Worm (Caenorhabditis elegans) whole organism, L1 larva: Measurements from ENCODE around the gene R08E3.3.

Experiments
- F16B12.6 ChIP-seq: fragments of 150-350 bp; optimal IDR thresholded peaks from 2 replicates; lab custom pipeline; 2014; ENCODE audit warnings: missing biosample characterization, missing genetic modification characterization
- Y116A8C.19 ChIP-seq: sonication (generic microtip); optimal IDR thresholded peaks from 2 replicates; lab custom pipeline; 2016; ENCODE audit warnings: missing compliant biosample characterization, missing genetic modification characterization, borderline replicate concordance
- alr-1 ChIP-seq: fragments of 200-800 bp; sonication (Bioruptor generic); optimal IDR thresholded peaks from 2 replicates; lab custom pipeline; 2018; ENCODE audit warnings: borderline replicate concordance, mild to moderate bottlenecking, missing genetic modification characterization, missing compliant biosample characterization
- aly-2 ChIP-seq: fragments of 150-350 bp; optimal IDR thresholded peaks from 2 replicates; lab custom pipeline; 2014; ENCODE audit warnings: missing biosample characterization, missing genetic modification characterization
- ama-1 ChIP-seq: fragments of 150-350 bp; optimal IDR thresholded peaks from 2 replicates; lab custom pipeline; 2014
- blmp-1 ChIP-seq: fragments of 150-350 bp; optimal IDR thresholded peaks from 2 replicates; lab custom pipeline; 2014; ENCODE audit warnings: missing biosample characterization, missing genetic modification characterization
- ceh-88 ChIP-seq: fragments of 200-800 bp; sonication (Bioruptor generic); IDR thresholded peaks from 2 replicates; pipeline ENCODE4 v1.3.6; 2022; ENCODE audit warnings: missing genetic modification characterization, missing compliant biosample characterization
- dsc-1 ChIP-seq: sonication (generic microtip); optimal IDR thresholded peaks from 2 replicates; lab custom pipeline; 2016; ENCODE audit warnings: mild to moderate bottlenecking, missing genetic modification characterization, missing compliant biosample characterization
- elt-2 ChIP-seq: sonication (generic microtip); optimal IDR thresholded peaks from 2 replicates; lab custom pipeline; 2016; ENCODE audit warnings: missing genetic modification characterization, mild to moderate bottlenecking, inconsistent platforms, missing compliant biosample characterization, missing genetic modification reagents
- elt-3 ChIP-seq, 6 experiments: fragments of 150-350 bp in 1 of 6; sonication (generic microtip); optimal IDR thresholded peaks; 2 replicates each; lab custom pipeline; 2017 to 2018; ENCODE audit warnings: missing biosample characterization in 6 of 6, missing genetic modification characterization in 6 of 6, inconsistent platforms in 1 of 6
- fkh-10 ChIP-seq: sonication (generic microtip); optimal IDR thresholded peaks from 2 replicates; lab custom pipeline; 2017; ENCODE audit warnings: missing biosample characterization, missing genetic modification reagents, missing genetic modification characterization
- fkh-4 ChIP-seq: sonication (generic microtip); optimal IDR thresholded peaks from 2 replicates; lab custom pipeline; 2016; ENCODE audit warnings: missing compliant biosample characterization, missing genetic modification characterization, borderline replicate concordance
- fkh-8 ChIP-seq: sonication (generic microtip); optimal IDR thresholded peaks from 2 replicates; lab custom pipeline; 2016; ENCODE audit warnings: mild to moderate bottlenecking, missing genetic modification characterization, missing compliant biosample characterization
- fos-1 ChIP-seq: fragments of 150-350 bp; optimal IDR thresholded peaks from 2 replicates; lab custom pipeline; 2014; ENCODE audit warnings: missing biosample characterization, missing genetic modification characterization
- hlh-17 ChIP-seq: fragments of 200-800 bp; sonication (Bioruptor generic); optimal IDR thresholded peaks from 2 replicates; lab custom pipeline; 2018; ENCODE audit warnings: missing genetic modification characterization, mild to moderate bottlenecking, missing compliant biosample characterization, moderate library complexity, borderline replicate concordance
- hlh-4 ChIP-seq: sonication (generic microtip); optimal IDR thresholded peaks from 2 replicates; lab custom pipeline; 2016; ENCODE audit warnings: mild to moderate bottlenecking, missing genetic modification characterization, missing compliant biosample characterization
- hpl-2 ChIP-seq: fragments of 150-350 bp; optimal IDR thresholded peaks from 2 replicates; lab custom pipeline; 2014; ENCODE audit warnings: missing biosample characterization, missing genetic modification reagents, missing genetic modification characterization
- irx-1 ChIP-seq: sonication (generic microtip); optimal IDR thresholded peaks from 2 replicates; lab custom pipeline; 2016; ENCODE audit warnings: missing genetic modification characterization, missing compliant biosample characterization
- lin-13 ChIP-seq: fragments of 150-350 bp; optimal IDR thresholded peaks from 2 replicates; lab custom pipeline; 2014; ENCODE audit warnings: missing biosample characterization, missing genetic modification reagents, missing genetic modification characterization
- lin-14 ChIP-seq: fragments of 200-800 bp; sonication (Bioruptor generic); optimal IDR thresholded peaks from 2 replicates; lab custom pipeline; 2018; ENCODE audit warnings: mild to moderate bottlenecking, missing genetic modification characterization, moderate library complexity, missing compliant biosample characterization
- lin-39 ChIP-seq: fragments of 150-350 bp; optimal IDR thresholded peaks from 2 replicates; lab custom pipeline; 2014; ENCODE audit warnings: missing biosample characterization, missing genetic modification reagents, missing genetic modification characterization
- lir-3 ChIP-seq: sonication (generic microtip); optimal IDR thresholded peaks from 2 replicates; lab custom pipeline; 2016; ENCODE audit warnings: mild to moderate bottlenecking, missing genetic modification characterization, moderate library complexity, missing compliant biosample characterization; ENCODE audit not compliant: poor library complexity
- lsy-2 ChIP-seq, 2 experiments: fragments of 150-350 bp; optimal IDR thresholded peaks; 2 replicates each; lab custom pipeline; 2014; ENCODE audit warnings: missing biosample characterization in 2 of 2, missing genetic modification characterization in 2 of 2
- mdl-1 ChIP-seq, 2 experiments: fragments of 150-350 bp; optimal IDR thresholded peaks; 2 replicates each; lab custom pipeline; 2014 to 2017; ENCODE audit warnings: missing biosample characterization in 2 of 2, missing genetic modification characterization in 2 of 2, inconsistent platforms in 1 of 2
- mef-2 ChIP-seq: fragments of 150-350 bp; optimal IDR thresholded peaks from 2 replicates; lab custom pipeline; 2014; ENCODE audit warnings: missing biosample characterization, missing genetic modification characterization
- nhr-12 ChIP-seq: sonication (generic microtip); optimal IDR thresholded peaks from 2 replicates; lab custom pipeline; 2017; ENCODE audit warnings: missing biosample characterization, missing genetic modification characterization
- nhr-20 ChIP-seq: sonication (generic microtip); optimal IDR thresholded peaks from 2 replicates; lab custom pipeline; 2016; ENCODE audit warnings: mild to moderate bottlenecking, missing genetic modification characterization, missing compliant biosample characterization
- nhr-237 ChIP-seq: fragments of 150-350 bp; optimal IDR thresholded peaks from 2 replicates; lab custom pipeline; 2014; ENCODE audit warnings: missing biosample characterization, missing genetic modification characterization
- nhr-71 ChIP-seq: sonication (generic microtip); optimal IDR thresholded peaks from 2 replicates; lab custom pipeline; 2016; ENCODE audit warnings: mild to moderate bottlenecking, missing genetic modification characterization, moderate library complexity, missing compliant biosample characterization
- nhr-76 ChIP-seq: sonication (generic microtip); optimal IDR thresholded peaks from 2 replicates; lab custom pipeline; 2017; ENCODE audit warnings: missing biosample characterization, missing genetic modification characterization
- nhr-84 ChIP-seq: sonication (generic microtip); optimal IDR thresholded peaks from 2 replicates; lab custom pipeline; 2017; ENCODE audit warnings: missing biosample characterization, missing genetic modification characterization
- nhr-85 ChIP-seq: sonication (generic microtip); peaks from one replicate; lab custom pipeline; 2016; ENCODE audit warnings: missing genetic modification characterization, inconsistent platforms, missing compliant biosample characterization
- nhr-90 ChIP-seq: sonication (generic microtip); optimal IDR thresholded peaks from 2 replicates; lab custom pipeline; 2016; ENCODE audit warnings: mild to moderate bottlenecking, missing genetic modification characterization, missing compliant biosample characterization; ENCODE audit not compliant: poor library complexity
- pag-3 ChIP-seq: sonication (generic microtip); optimal IDR thresholded peaks from 2 replicates; lab custom pipeline; 2017; ENCODE audit warnings: missing genetic modification characterization, mild to moderate bottlenecking, missing compliant biosample characterization, antibody characterized with exemption, borderline replicate concordance; ENCODE audit not compliant: insufficient read depth
- pax-3 ChIP-seq: fragments of 200-800 bp; sonication (Bioruptor generic); optimal IDR thresholded peaks from 2 replicates; lab custom pipeline; 2018; ENCODE audit warnings: mild to moderate bottlenecking, missing genetic modification characterization, moderate library complexity, missing compliant biosample characterization
- pqm-1 ChIP-seq: sonication (generic microtip); optimal IDR thresholded peaks from 3 replicates; lab custom pipeline; 2017; ENCODE audit warnings: missing biosample characterization, missing genetic modification characterization
- skn-1 ChIP-seq: fragments of 150-350 bp; optimal IDR thresholded peaks from 2 replicates; lab custom pipeline; 2014; ENCODE audit warnings: missing biosample characterization, missing genetic modification characterization
- snpc-4 ChIP-seq: fragments of 150-350 bp; optimal IDR thresholded peaks from 2 replicates; lab custom pipeline; 2014; ENCODE audit warnings: missing biosample characterization, missing genetic modification characterization
- snu-23 ChIP-seq: sonication (generic microtip); optimal IDR thresholded peaks from 2 replicates; lab custom pipeline; 2016; ENCODE audit warnings: missing genetic modification characterization, missing compliant biosample characterization
- sup-37 ChIP-seq: fragments of 200-800 bp; sonication (Bioruptor generic); optimal IDR thresholded peaks from 2 replicates; lab custom pipeline; 2018; ENCODE audit warnings: mild to moderate bottlenecking, missing genetic modification characterization, missing compliant biosample characterization
- swsn-7 ChIP-seq: sonication (generic microtip); optimal IDR thresholded peaks from 2 replicates; lab custom pipeline; 2016; ENCODE audit warnings: missing genetic modification characterization, missing compliant biosample characterization
- tbx-2 ChIP-seq: sonication (generic microtip); optimal IDR thresholded peaks from 2 replicates; lab custom pipeline; 2016; ENCODE audit warnings: missing genetic modification characterization, missing compliant biosample characterization
- unc-130 ChIP-seq: fragments of 150-350 bp; optimal IDR thresholded peaks from 2 replicates; lab custom pipeline; 2017; ENCODE audit warnings: missing biosample characterization, missing genetic modification characterization, inconsistent platforms
- unc-30 ChIP-seq: sonication (generic microtip); optimal IDR thresholded peaks from 2 replicates; lab custom pipeline; 2017; ENCODE audit warnings: missing biosample characterization, missing genetic modification characterization
- unc-62 ChIP-seq: fragments of 150-350 bp; optimal IDR thresholded peaks from 2 replicates; lab custom pipeline; 2014; ENCODE audit warnings: missing biosample characterization, missing genetic modification reagents, missing genetic modification characterization
- unc-86 ChIP-seq: sonication (generic microtip); optimal IDR thresholded peaks from 2 replicates; lab custom pipeline; 2016; ENCODE audit warnings: missing genetic modification characterization, missing compliant biosample characterization
- vab-15 ChIP-seq: sonication (generic microtip); optimal IDR thresholded peaks from 2 replicates; lab custom pipeline; 2017; ENCODE audit warnings: missing genotype, mild to moderate bottlenecking, missing genetic modification characterization, missing compliant biosample characterization
- xbp-1 ChIP-seq: sonication (generic microtip); optimal IDR thresholded peaks from 2 replicates; lab custom pipeline; 2016; ENCODE audit warnings: missing genetic modification characterization, missing compliant biosample characterization
- zip-4 ChIP-seq: fragments of 200-800 bp; sonication (Bioruptor generic); optimal IDR thresholded peaks from 2 replicates; lab custom pipeline; 2018; ENCODE audit warnings: mild to moderate bottlenecking, missing genetic modification characterization, moderate library complexity, missing compliant biosample characterization
- ztf-11 ChIP-seq, 2 experiments: sonication (generic microtip); optimal IDR thresholded peaks; 2 replicates each; lab custom pipeline; 2016 to 2017; ENCODE audit warnings: missing genetic modification characterization in 2 of 2, missing biosample characterization in 1 of 2, missing compliant biosample characterization in 1 of 2
- ztf-4 ChIP-seq: fragments of 150-350 bp; optimal IDR thresholded peaks from 2 replicates; lab custom pipeline; 2014; ENCODE audit warnings: missing biosample characterization, missing genetic modification characterization

The R08E3.3 gene

ce11 chrX:4809753-4810424, 8.5 kb upstream of the R08E3.3 start (continued):
- TF ChIP-seq mdl-1 (tag; optimal IDR thresholded peaks at IDR 0.05; lab: Kevin White, UChicago) (no peak), fkh-4 (no peak), unc-86 (tag; lab: Kevin White, UChicago) (no peak), lsy-2 (tag; optimal IDR thresholded peaks at IDR 0.05; lab: Kevin White, UChicago) (peak in 1 of 2 experiments; percentile 35), tbx-2 (tag; lab: Kevin White, UChicago) (no peak), mef-2 (no peak), nhr-71 (tag; lab: Kevin White, UChicago) (peak; percentile 60), elt-3 (tag; optimal IDR thresholded peaks at IDR 0.05; lab: Kevin White, UChicago) (peak in 2 of 6 experiments; percentile 49 to 66), irx-1 (tag; lab: Kevin White, UChicago) (no peak), dsc-1 (tag; lab: Kevin White, UChicago) (no peak), blmp-1 (peak; percentile 62), Y116A8C.19 (tag; lab: Kevin White, UChicago) (no peak), nhr-237 (tag; lab: Kevin White, UChicago) (no peak), alr-1 (tag; lab: Kevin White, UChicago) (no peak), unc-130 (tag; lab: Kevin White, UChicago) (no peak), swsn-7 (no peak), pqm-1 (tag; lab: Kevin White, UChicago) (no peak), fkh-10 (GFP tag; lab: Kevin White, UChicago) (no peak), elt-2 (tag; lab: Kevin White, UChicago) (no peak), ceh-88 (no peak), pag-3 (tag; lab: Kevin White, UChicago) (no peak), lir-3 (no peak), lin-13 (peak; percentile 42), zip-4 (GFP tag; lab: Kevin White, UChicago) (no peak), nhr-20 (tag; lab: Kevin White, UChicago) (peak; percentile 58), ztf-11 (tag; optimal IDR thresholded peaks at IDR 0.05; lab: Kevin White, UChicago) (no peak), nhr-76 (tag; lab: Kevin White, UChicago) (no peak), unc-30 (tag; lab: Kevin White, UChicago) (no peak), ztf-4 (no peak), hlh-4 (tag; lab: Kevin White, UChicago) (no peak), snu-23 (GFP tag; lab: Kevin White, UChicago) (peak; percentile 68), nhr-12 (tag; lab: Kevin White, UChicago) (no peak), pax-3 (no peak), fkh-8 (tag; lab: Kevin White, UChicago) (no peak), skn-1 (tag; lab: Kevin White, UChicago) (peak; percentile 13), unc-62 (no peak), hlh-17 (no peak), ama-1 (lab: Kevin White, UChicago) (no peak), xbp-1 (tag; lab: Kevin White, UChicago) (peak; percentile 17), lin-39 (no peak), sup-37 (GFP tag; lab: Kevin White, UChicago) (no peak), F16B12.6 (tag; lab: Kevin White, UChicago) (no peak), fos-1 (tag; lab: Kevin White, UChicago) (no peak), nhr-85 (peak; percentile 90), snpc-4 (tag; lab: Kevin White, UChicago) (no peak), nhr-84 (tag; lab: Kevin White, UChicago) (no peak), aly-2 (tag; lab: Kevin White, UChicago) (no peak), hpl-2 (no peak), vab-15 (no peak), lin-14 (GFP tag; lab: Kevin White, UChicago) (peak; percentile 55), nhr-90 (peak; percentile 57)
